Fruit fly (Drosophila melanogaster): ENCODE data around the gene CG4119.

The CG4119 gene

dm6 chrX:5672243-5673051 is 6.6 kb downstream of the CG4119 start, which contains the start of gene RpL35 (continued):
- no peak for TF ChIP-seq esg (GFP tag; conservative IDR thresholded peaks at IDR 0.05)
- TF ChIP-seq Side (GFP tag; optimal IDR thresholded peaks at IDR 0.05): peak; percentile 38
- peak; percentile 12 for TF ChIP-seq CG15601 (tag; optimal IDR thresholded peaks at IDR 0.05)
- peak; percentile 15 for TF ChIP-seq CG30403 (GFP tag; optimal IDR thresholded peaks at IDR 0.05)
- no peak for TF ChIP-seq repo (GFP tag; optimal IDR thresholded peaks at IDR 0.05)
- peak; percentile 48; the same call in 1 of the 2 replicates for TF ChIP-seq hbn (GFP tag; IDR thresholded peaks at IDR 0.05; ENCODE audit: partially characterized antibody)
- TF ChIP-seq jigr1 (GFP tag; IDR thresholded peaks at IDR 0.05): no peak
- TF ChIP-seq NfI (GFP tag; optimal IDR thresholded peaks at IDR 0.05): peak; percentile 60
- TF ChIP-seq Oli (tag; optimal IDR thresholded peaks at IDR 0.05): peak; percentile 2
- TF ChIP-seq maf-S (GFP tag; optimal IDR thresholded peaks at IDR 0.05): no peak
- no peak for TF ChIP-seq Sry-β (GFP tag; optimal IDR thresholded peaks at IDR 0.05)
- TF ChIP-seq Ssrp (tag; optimal IDR thresholded peaks at IDR 0.05): no peak
- peak; percentile 3 for TF ChIP-seq CG16863 (GFP tag; optimal IDR thresholded peaks at IDR 0.05)
- TF ChIP-seq wdn (GFP tag; IDR thresholded peaks at IDR 0.05): 0 out of 2 replicates have a peak, but pooled peaks have one; percentile 19
- TF ChIP-seq shn (GFP tag; optimal IDR thresholded peaks at IDR 0.05): no peak
- TF ChIP-seq CG12071 (GFP tag; optimal IDR thresholded peaks at IDR 0.05): peak; percentile 68
- TF ChIP-seq CG5245 (GFP tag; optimal IDR thresholded peaks at IDR 0.05): no peak
- no peak for TF ChIP-seq psq (GFP tag; optimal IDR thresholded peaks at IDR 0.05)
- TF ChIP-seq bbx (GFP tag; IDR thresholded peaks at IDR 0.05; ENCODE audit: partially characterized antibody): no peak; the same call in 1 of the 2 replicates

dm6 chrX:5676855-5677254 is 11.0 kb downstream of the CG4119 start:
- TF ChIP-seq Mes4 (GFP tag; optimal IDR thresholded peaks at IDR 0.05) (no peak), sna (GFP tag; IDR thresholded peaks at IDR 0.05; ENCODE audit: partially characterized antibody) (no peak), sr (GFP tag; IDR thresholded peaks at IDR 0.05) (no peak), CG9437 (GFP tag; optimal IDR thresholded peaks at IDR 0.05) (no peak), chinmo (GFP tag; IDR thresholded peaks at IDR 0.05; ENCODE audit: partially characterized antibody) (0 out of 4 replicates have a peak, but pooled peaks have one; percentile 33), CG14860 (GFP tag; IDR thresholded peaks at IDR 0.05; ENCODE audit: partially characterized antibody) (no peak), E2f2 (GFP tag; IDR thresholded peaks at IDR 0.05) (no peak), CG17385 (GFP tag; optimal IDR thresholded peaks at IDR 0.05) (no peak), fd64A (GFP tag; optimal IDR thresholded peaks at IDR 0.05) (no peak), Pdp1 (GFP tag; optimal IDR thresholded peaks at IDR 0.05) (peak in 1 of 2 experiments; percentile 0), Meics (GFP tag; optimal IDR thresholded peaks at IDR 0.05) (no peak), sim (GFP tag; IDR thresholded peaks at IDR 0.05) (no peak)

- peak; percentile 69 for TF ChIP-seq CG3847 (GFP tag; IDR thresholded peaks at IDR 0.05)
- TF ChIP-seq zen (tag; optimal IDR thresholded peaks at IDR 0.05): peak; percentile 82
- TF ChIP-seq hkb (optimal IDR thresholded peaks at IDR 0.05): no peak
- peak; percentile 92 for TF ChIP-seq hkb (GFP tag; IDR thresholded peaks at IDR 0.05)
- TF ChIP-seq TFAM (GFP tag; optimal IDR thresholded peaks at IDR 0.05): peak; percentile 84
- TF ChIP-seq Atf-2 (GFP tag; optimal IDR thresholded peaks at IDR 0.05): peak; percentile 88
- TF ChIP-seq lov (optimal IDR thresholded peaks at IDR 0.05): no peak
- TF ChIP-seq lov (GFP tag; IDR thresholded peaks at IDR 0.05): peak; percentile 96
- peak; percentile 80 for TF ChIP-seq CG2712 (tag; optimal IDR thresholded peaks at IDR 0.05)
- peak; percentile 88 for TF ChIP-seq CG10462 (GFP tag; optimal IDR thresholded peaks at IDR 0.05)
- peak; percentile 93 for TF ChIP-seq CG18476 (GFP tag; optimal IDR thresholded peaks at IDR 0.05)
- TF ChIP-seq CG15696 (tag; optimal IDR thresholded peaks at IDR 0.05): peak; percentile 98
- TF ChIP-seq CG12104 (GFP tag; optimal IDR thresholded peaks at IDR 0.05): peak; percentile 97
- TF ChIP-seq CG14965 (GFP tag; optimal IDR thresholded peaks at IDR 0.05; ENCODE audit: borderline replicate concordance): peak; percentile 73
- TF ChIP-seq Abd-B (GFP tag; optimal IDR thresholded peaks at IDR 0.05): peak; percentile 38
- peak; percentile 76 for TF ChIP-seq Oli (tag; optimal IDR thresholded peaks at IDR 0.05)
Measured at dm6 chrX:5677400-5678177, 11.7 kb downstream of the CG4119 start.

Data from whole organism, embryonic.